Worm (Caenorhabditis elegans) whole organism, young adult: ENCODE measurements around the gene F16B12.1.

Experiments
- F49E8.2 ChIP-seq: sonication (generic microtip); optimal IDR thresholded peaks from 3 replicates; lab custom pipeline; 2017; ENCODE audit warnings: missing genetic modification characterization, mild to moderate bottlenecking, missing compliant biosample characterization, antibody characterized with exemption, moderate library complexity; ENCODE audit not compliant: insufficient read depth
- K12H6.12 ChIP-seq: fragments of 200-800 bp; sonication (Bioruptor generic); optimal IDR thresholded peaks from 2 replicates; lab custom pipeline; 2018; ENCODE audit warnings: mild to moderate bottlenecking, missing genetic modification characterization, missing compliant biosample characterization
- T07F8.4 ChIP-seq: sonication (generic microtip); optimal IDR thresholded peaks from 2 replicates; lab custom pipeline; 2016; ENCODE audit warnings: mild to moderate bottlenecking, missing genetic modification characterization, moderate library complexity, missing compliant biosample characterization
- Y53G8AR.9 ChIP-seq: fragments of 200-800 bp; sonication (Bioruptor generic); conservative IDR thresholded peaks from 2 replicates; pipeline ENCODE4 v1.3.6; 2022; ENCODE audit warnings: missing genetic modification reagents, missing genetic modification characterization, missing compliant biosample characterization
- bed-1 ChIP-seq: fragments of 200-800 bp; sonication (Bioruptor generic); IDR thresholded peaks from 2 replicates; pipeline ENCODE4 v1.3.6; 2022; ENCODE audit warnings: missing genetic modification reagents, missing genetic modification characterization, missing compliant biosample characterization
- ccch-3 ChIP-seq: fragments of 200-800 bp; sonication (Bioruptor generic); optimal IDR thresholded peaks from 2 replicates; lab custom pipeline; 2018; ENCODE audit warnings: mild to moderate bottlenecking, missing genetic modification characterization, missing compliant biosample characterization
- ceh-58 ChIP-seq: fragments of 200-800 bp; sonication (Bioruptor generic); IDR thresholded peaks from 2 replicates; pipeline ENCODE4 v1.3.6; 2022; ENCODE audit warnings: missing genetic modification characterization, missing compliant biosample characterization
- him-1 ChIP-seq: sonication (generic microtip); optimal IDR thresholded peaks from 2 replicates; lab custom pipeline; 2016; ENCODE audit warnings: missing genotype, missing genetic modification reagents, missing genetic modification characterization, missing compliant biosample characterization
- mxl-1 ChIP-seq: sonication (generic microtip); optimal IDR thresholded peaks from 2 replicates; lab custom pipeline; 2016; ENCODE audit warnings: missing genetic modification characterization, missing compliant biosample characterization
- nfya-1 ChIP-seq: sonication (generic microtip); optimal IDR thresholded peaks from 2 replicates; lab custom pipeline; 2017; ENCODE audit warnings: antibody characterized with exemption, missing compliant biosample characterization, missing genetic modification characterization, borderline replicate concordance; ENCODE audit not compliant: insufficient read depth
- nhr-80 ChIP-seq: sonication (generic microtip); optimal IDR thresholded peaks from 2 replicates; lab custom pipeline; 2016; ENCODE audit warnings: missing genetic modification characterization, missing compliant biosample characterization
- nhr-90 ChIP-seq: sonication (generic microtip); optimal IDR thresholded peaks from 2 replicates; lab custom pipeline; 2016; ENCODE audit warnings: missing genotype, mild to moderate bottlenecking, missing genetic modification characterization, missing compliant biosample characterization
- unc-130 ChIP-seq: sonication (generic microtip); optimal IDR thresholded peaks from 2 replicates; lab custom pipeline; 2016; ENCODE audit warnings: missing genetic modification reagents, missing genetic modification characterization, missing compliant biosample characterization
- ztf-26 ChIP-seq: sonication (generic microtip); optimal IDR thresholded peaks from 2 replicates; lab custom pipeline; 2017; ENCODE audit warnings: missing genetic modification characterization, missing compliant biosample characterization

DNA sequence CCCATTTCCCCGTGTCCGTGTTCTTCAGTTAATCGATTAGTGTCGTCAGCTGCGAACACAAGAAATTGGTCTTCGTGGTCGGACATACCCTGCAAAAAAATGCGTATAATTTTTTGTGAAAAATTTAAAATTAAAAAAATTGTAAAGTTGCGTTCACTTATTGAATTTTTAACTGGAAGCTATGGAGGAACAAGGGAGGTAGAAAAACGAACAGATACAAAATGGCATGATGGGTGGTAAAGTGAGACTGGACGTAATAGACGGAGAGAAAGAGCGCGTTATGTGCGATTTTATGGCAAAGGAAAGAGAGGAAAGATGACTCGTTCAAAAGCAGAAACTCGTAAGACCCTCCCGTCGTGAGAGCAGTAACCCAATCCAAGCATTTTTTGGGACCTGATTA lies 1.1 kb upstream of the F16B12.1 start, which contains the start of gene C33G3.6:
- no peak for TF ChIP-seq F49E8.2 (tag; lab: Kevin White, UChicago)
- TF ChIP-seq unc-130 (GFP tag; lab: Kevin White, UChicago) = no peak
- TF ChIP-seq mxl-1 (tag; lab: Kevin White, UChicago) = no peak
- no peak for TF ChIP-seq ccch-3
- no peak for TF ChIP-seq K12H6.12 (tag; lab: Kevin White, UChicago)
- no peak for TF ChIP-seq Y53G8AR.9 (GFP tag; lab: Robert Waterston, UW)
- TF ChIP-seq nfya-1 (tag; lab: Kevin White, UChicago) = no peak
- TF ChIP-seq nhr-90 = no peak
- TF ChIP-seq nhr-80 (tag; lab: Kevin White, UChicago) = no peak
- no peak for TF ChIP-seq him-1 (tag; lab: Kevin White, UChicago)
- no peak for TF ChIP-seq bed-1 (GFP tag; lab: Robert Waterston, UW)
- no peak for TF ChIP-seq T07F8.4 (tag; lab: Kevin White, UChicago)
- TF ChIP-seq ceh-58 (GFP tag; lab: Robert Waterston, UW) = no peak
- no peak for TF ChIP-seq ztf-26 (tag; lab: Kevin White, UChicago)
